Fruit fly (Drosophila melanogaster): ENCODE data around the gene CG34012.

dm6 chr3L:11118627-11119395 is 9.5 kb upstream of the CG34012 start:
- TF ChIP-seq Myc (optimal IDR thresholded peaks at IDR 0.05) (no peak), insv (optimal IDR thresholded peaks at IDR 0.05) (no peak), psq (optimal IDR thresholded peaks at IDR 0.05) (no peak), ttk (optimal IDR thresholded peaks at IDR 0.05) (no peak), h (optimal IDR thresholded peaks at IDR 0.05) (no peak)
